Worm (Caenorhabditis elegans): Measurements from ENCODE around the gene gpd-3.

DNA sequence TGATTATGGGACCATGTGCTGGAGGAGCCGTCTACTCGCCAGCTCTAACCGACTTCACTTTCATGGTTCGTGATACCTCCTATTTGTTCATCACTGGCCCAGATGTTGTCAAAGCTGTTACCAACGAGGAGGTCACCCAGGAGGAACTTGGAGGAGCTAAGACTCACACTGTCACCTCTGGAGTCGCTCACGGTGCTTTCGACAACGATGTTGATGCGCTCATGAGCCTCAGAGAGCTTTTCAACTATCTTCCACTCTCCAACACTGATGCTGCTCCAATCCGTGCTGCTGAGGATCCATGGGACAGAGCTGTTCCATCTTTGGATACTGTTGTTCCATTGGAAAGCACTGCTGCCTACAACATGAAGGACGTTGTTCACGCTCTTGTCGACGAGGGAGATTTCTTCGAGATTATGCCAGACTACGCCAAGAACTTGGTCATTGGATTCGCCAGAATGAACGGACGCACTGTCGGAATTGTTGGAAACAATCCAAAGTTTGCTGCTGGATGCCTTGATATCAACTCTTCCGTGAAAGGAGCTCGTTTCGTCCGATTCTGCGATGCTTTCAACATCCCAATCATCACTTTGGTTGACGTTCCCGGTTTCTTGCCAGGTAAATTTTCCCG lies 21.9 kb downstream of the gpd-3 start:
- TF ChIP-seq ZK546.5 (tag; optimal IDR thresholded peaks at IDR 0.05) = no peak
- no peak for TF ChIP-seq nhr-6 (tag; optimal IDR thresholded peaks at IDR 0.05)
- TF ChIP-seq nhr-77 (tag; optimal IDR thresholded peaks at IDR 0.05) = no peak
- no peak for TF ChIP-seq ceh-44 (GFP tag; IDR thresholded peaks at IDR 0.05)
- TF ChIP-seq zag-1 (tag; optimal IDR thresholded peaks at IDR 0.05) = no peak
- no peak for TF ChIP-seq lin-39 (tag; optimal IDR thresholded peaks at IDR 0.05)
- TF ChIP-seq madf-5 (GFP tag; IDR thresholded peaks at IDR 0.05) = no peak
- no peak for TF ChIP-seq F49E8.2 (tag; optimal IDR thresholded peaks at IDR 0.05; ENCODE audit: borderline replicate concordance)
- TF ChIP-seq daf-8 (GFP tag; IDR thresholded peaks at IDR 0.05) = no peak
- no peak for TF ChIP-seq zfp-3 (GFP tag; conservative IDR thresholded peaks at IDR 0.05)
- no peak for TF ChIP-seq F26F4.8 (GFP tag; conservative IDR thresholded peaks at IDR 0.05)
